Worm (Caenorhabditis elegans): ENCODE results near the gene nspb-3.

Gene nspb-3

ce11 chrIV:6576728-6577101 is 18.1 kb downstream of the nspb-3 start (continued):
- peak; percentile 59 for TF ChIP-seq nhr-25 (tag; optimal IDR thresholded peaks at IDR 0.05)
- TF ChIP-seq ztf-1 (GFP tag; conservative IDR thresholded peaks at IDR 0.05): no peak
- no peak for TF ChIP-seq nhr-10 (tag; optimal IDR thresholded peaks at IDR 0.05)
- peak; percentile 57 for TF ChIP-seq egl-27 (tag; optimal IDR thresholded peaks at IDR 0.05)

- TF ChIP-seq nhr-129 (tag; optimal IDR thresholded peaks at IDR 0.05) (peak; percentile 26), skn-1 (tag; optimal IDR thresholded peaks at IDR 0.05) (no peak), F13H6.1 (tag; optimal IDR thresholded peaks at IDR 0.05) (no peak), gmeb-1 (tag; optimal IDR thresholded peaks at IDR 0.05) (peak; percentile 2), sma-3 (GFP tag; optimal IDR thresholded peaks at IDR 0.05) (no peak), mab-5 (tag; optimal IDR thresholded peaks at IDR 0.05) (no peak), crh-2 (tag; optimal IDR thresholded peaks at IDR 0.05) (peak; percentile 30)
These were observed 18.6 kb downstream of the nspb-3 start for ce11 chrIV:6575959-6576727.

ce11 chrIV:6574343-6574742 is 20.4 kb downstream of the nspb-3 start:
- TF ChIP-seq nhr-11 (tag; optimal IDR thresholded peaks at IDR 0.05): no peak
- peak; percentile 12 for TF ChIP-seq C34F6.9 (tag; optimal IDR thresholded peaks at IDR 0.05)
- peak; percentile 42 for TF ChIP-seq fos-1 (tag; optimal IDR thresholded peaks at IDR 0.05)
- no peak for TF ChIP-seq lin-13 (GFP tag; optimal IDR thresholded peaks at IDR 0.05)

- TF ChIP-seq snpc-4 (tag; optimal IDR thresholded peaks at IDR 0.05): no peak
- TF ChIP-seq alr-1 (tag; optimal IDR thresholded peaks at IDR 0.05): no peak
- TF ChIP-seq mdl-1 (tag; optimal IDR thresholded peaks at IDR 0.05): no peak
- no peak for TF ChIP-seq lsy-2 (tag; optimal IDR thresholded peaks at IDR 0.05)
- no peak for TF ChIP-seq skn-1 (tag; optimal IDR thresholded peaks at IDR 0.05)
- TF ChIP-seq unc-39 (tag; optimal IDR thresholded peaks at IDR 0.05): no peak
- TF ChIP-seq peb-1 (tag; optimal IDR thresholded peaks at IDR 0.05): no peak
- TF ChIP-seq ceh-16 (tag; optimal IDR thresholded peaks at IDR 0.05): no peak
- TF ChIP-seq nhr-10 (tag; optimal IDR thresholded peaks at IDR 0.05): no peak
- no peak for TF ChIP-seq zag-1 (tag; optimal IDR thresholded peaks at IDR 0.05)
- no peak for TF ChIP-seq F13H6.1 (tag; optimal IDR thresholded peaks at IDR 0.05)
- no peak for TF ChIP-seq mbf-1 (tag; optimal IDR thresholded peaks at IDR 0.05)
- no peak for TF ChIP-seq sma-9 (GFP tag; optimal IDR thresholded peaks at IDR 0.05)
- no peak for TF ChIP-seq sma-9 (tag; optimal IDR thresholded peaks at IDR 0.05)
- TF ChIP-seq egl-27 (tag; optimal IDR thresholded peaks at IDR 0.05): no peak
- no peak for TF ChIP-seq nhr-23 (tag; optimal IDR thresholded peaks at IDR 0.05)
- no peak for TF ChIP-seq nhr-21 (tag; optimal IDR thresholded peaks at IDR 0.05)
- TF ChIP-seq ztf-4 (tag; optimal IDR thresholded peaks at IDR 0.05): no peak
These were observed 22.1 kb downstream of the nspb-3 start for ce11 chrIV:6572655-6573054.

ce11 chrIV:6572238-6572637 is 22.5 kb downstream of the nspb-3 start, which contains the start of gene bicd-1:
Gene bicd-1 (minus strand): TSS chrIV:6572338.
- TF ChIP-seq sem-4 (tag; optimal IDR thresholded peaks at IDR 0.05) (no peak), ztf-1 (GFP tag; conservative IDR thresholded peaks at IDR 0.05) (no peak), unc-39 (tag; optimal IDR thresholded peaks at IDR 0.05) (no peak), lin-13 (GFP tag; optimal IDR thresholded peaks at IDR 0.05) (no peak), nhr-11 (tag; optimal IDR thresholded peaks at IDR 0.05) (no peak), lin-39 (tag; optimal IDR thresholded peaks at IDR 0.05) (no peak)

ce11 chrIV:6565605-6566004 is 29.2 kb downstream of the nspb-3 start:
- TF ChIP-seq mab-5 (tag; optimal IDR thresholded peaks at IDR 0.05) (no peak), nhr-11 (tag; optimal IDR thresholded peaks at IDR 0.05) (no peak)

ce11 chrIV:6562039-6562438 is 32.7 kb downstream of the nspb-3 start:
- TF ChIP-seq ztf-11 (tag; optimal IDR thresholded peaks at IDR 0.05): no peak
- no peak for TF ChIP-seq nhr-237 (tag; optimal IDR thresholded peaks at IDR 0.05)
- TF ChIP-seq unc-55 (GFP tag; optimal IDR thresholded peaks at IDR 0.05): no peak
- no peak for TF ChIP-seq ceh-82 (tag; optimal IDR thresholded peaks at IDR 0.05)
- no peak for TF ChIP-seq dmd-4 (tag; optimal IDR thresholded peaks at IDR 0.05)
- no peak for TF ChIP-seq lin-13 (GFP tag; optimal IDR thresholded peaks at IDR 0.05)
- no peak for TF ChIP-seq lsy-2 (tag; optimal IDR thresholded peaks at IDR 0.05)
- TF ChIP-seq peb-1 (tag; optimal IDR thresholded peaks at IDR 0.05): no peak
- no peak for TF ChIP-seq zag-1 (tag; optimal IDR thresholded peaks at IDR 0.05)

Data from whole organism, L2 larva.